Fruit fly (Drosophila melanogaster): ENCODE data around the gene lok.
A peak's percentile ranks its signal among the peaks of the same experiment; 100 is the strongest.

DNA sequence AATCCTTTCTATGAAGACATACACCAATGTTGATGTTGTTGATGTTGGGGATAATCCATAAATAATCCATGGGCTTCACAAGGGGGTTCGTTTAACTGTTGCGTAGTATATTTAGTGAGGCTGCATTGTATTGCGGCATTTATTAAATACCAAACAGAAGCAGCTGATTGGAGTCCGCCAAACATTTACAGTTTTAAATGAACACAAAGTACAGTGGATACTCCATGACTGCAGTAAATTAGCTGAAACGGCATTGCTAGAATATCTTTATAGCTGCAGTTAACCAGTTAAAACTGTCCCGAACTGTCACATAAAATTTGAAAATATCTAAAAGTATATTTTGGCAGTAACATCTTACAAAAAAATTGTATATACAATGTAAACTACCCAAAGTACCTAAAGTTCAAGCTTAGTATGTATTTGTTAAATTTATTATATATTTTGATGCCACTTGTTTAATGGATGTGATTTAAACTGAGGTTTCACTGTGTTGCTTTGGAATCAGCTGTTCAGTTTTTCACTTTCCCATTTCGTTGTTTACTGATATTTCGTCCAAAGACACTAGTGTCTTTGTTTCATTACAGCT is 30.0 kb downstream of the lok start, which contains the start of the genes CG10747 and Pyroxd1:
- TF ChIP-seq Sox15 (GFP tag; optimal IDR thresholded peaks at IDR 0.05) = peak; percentile 99
- TF ChIP-seq svp (GFP tag) = peak; percentile 99
- TF ChIP-seq CG3919 (GFP tag; optimal IDR thresholded peaks at IDR 0.05) = peak; percentile 99
- peak; percentile 98 for TF ChIP-seq CG11902 (GFP tag; optimal IDR thresholded peaks at IDR 0.05)
- peak; percentile 98 for TF ChIP-seq CG8632 (GFP tag; optimal IDR thresholded peaks at IDR 0.05)
- TF ChIP-seq Sox102F (GFP tag; optimal IDR thresholded peaks at IDR 0.05) = peak; percentile 99
- TF ChIP-seq CG10669 (GFP tag; optimal IDR thresholded peaks at IDR 0.05) = peak; percentile 99
- peak; percentile 98 for TF ChIP-seq dac (GFP tag; optimal IDR thresholded peaks at IDR 0.05)
- peak; percentile 98 for TF ChIP-seq Eip75B (GFP tag; optimal IDR thresholded peaks at IDR 0.05)
- peak; percentile 100 for TF ChIP-seq Eip78C (GFP tag)
- TF ChIP-seq CG9139 (GFP tag; optimal IDR thresholded peaks at IDR 0.05) = peak; percentile 96

Data from whole organism, prepupa.